Worm (Caenorhabditis elegans) whole organism, L3 larva: ENCODE results near the gene sra-38.

ENCODE experiments used
- fkh-2 ChIP-seq: fragments of 150-350 bp; optimal IDR thresholded peaks from 2 replicates; lab custom pipeline; 2014; ENCODE audit warnings: missing biosample characterization, missing genetic modification reagents, missing genetic modification characterization
- nhr-76 ChIP-seq: fragments of 150-350 bp; sonication (generic microtip); optimal IDR thresholded peaks from 5 replicates; lab custom pipeline; 2014; ENCODE audit warnings: missing biosample characterization, missing genetic modification characterization

DNA sequence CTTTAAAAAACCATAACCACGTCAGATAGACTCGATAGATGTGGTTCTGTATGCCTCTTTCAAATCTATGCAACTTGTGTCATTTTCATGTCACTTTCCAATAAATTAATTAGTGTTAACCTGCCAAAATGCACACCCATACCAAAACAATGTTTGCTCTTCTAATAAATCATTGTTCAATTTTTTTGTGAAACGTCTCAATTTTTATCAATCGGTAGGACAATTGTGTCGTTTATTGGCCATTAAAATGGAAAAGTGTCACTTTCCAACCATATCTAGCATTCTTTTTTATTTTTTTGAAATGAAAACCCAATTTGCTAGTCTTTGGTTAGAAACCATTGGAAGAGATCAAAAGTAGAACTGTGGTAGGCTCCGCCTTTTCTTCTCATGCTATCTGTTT, 49.6 kb downstream of the sra-38 start:
- no peak for TF ChIP-seq nhr-76 (tag; lab: Kevin White, UChicago)
- TF ChIP-seq fkh-2 (tag; lab: Kevin White, UChicago), result no peak
